Worm (Caenorhabditis elegans) whole organism, L2 larva: ENCODE data around the gene snu-13.

ENCODE experiments used
- F13H6.1 ChIP-seq: sonication (generic microtip); optimal IDR thresholded peaks from 2 replicates; lab custom pipeline; 2016; ENCODE audit warnings: missing genetic modification characterization, missing compliant biosample characterization
- R02D3.7 ChIP-seq: fragments of 150-350 bp; optimal IDR thresholded peaks from 2 replicates; lab custom pipeline; 2014; ENCODE audit warnings: missing biosample characterization, missing genetic modification characterization
- Y55F3AM.14 ChIP-seq: fragments of 200-800 bp; sonication (Bioruptor generic); optimal IDR thresholded peaks from 2 replicates; lab custom pipeline; 2018; ENCODE audit warnings: mild to moderate bottlenecking, missing genetic modification characterization, missing compliant biosample characterization
- ZK546.5 ChIP-seq: sonication (generic microtip); optimal IDR thresholded peaks from 2 replicates; lab custom pipeline; 2017; ENCODE audit warnings: missing biosample characterization, missing genetic modification characterization
- alr-1 ChIP-seq: fragments of 150-350 bp; optimal IDR thresholded peaks from 2 replicates; lab custom pipeline; 2014; ENCODE audit warnings: missing biosample characterization, missing genetic modification characterization
- aly-2 ChIP-seq: fragments of 150-350 bp; optimal IDR thresholded peaks from 2 replicates; lab custom pipeline; 2014; ENCODE audit warnings: missing biosample characterization, missing genetic modification characterization
- ama-1 ChIP-seq: fragments of 150-350 bp; optimal IDR thresholded peaks from 2 replicates; lab custom pipeline; 2018; ENCODE audit warnings: inconsistent platforms
- ceh-16 ChIP-seq: fragments of 150-350 bp; optimal IDR thresholded peaks from 2 replicates; lab custom pipeline; 2014; ENCODE audit warnings: missing biosample characterization, missing genetic modification characterization
- crh-2 ChIP-seq: sonication (generic microtip); optimal IDR thresholded peaks from 2 replicates; lab custom pipeline; 2017; ENCODE audit warnings: missing biosample characterization, missing genetic modification characterization
- dmd-4 ChIP-seq: sonication (generic microtip); optimal IDR thresholded peaks from 2 replicates; lab custom pipeline; 2017; ENCODE audit warnings: missing biosample characterization, missing genetic modification characterization
- egl-27 ChIP-seq: sonication (generic microtip); optimal IDR thresholded peaks from 3 replicates; lab custom pipeline; 2017; ENCODE audit warnings: missing biosample characterization, missing genetic modification reagents, missing genetic modification characterization
- elt-1 ChIP-seq: fragments of 150-350 bp; optimal IDR thresholded peaks from 2 replicates; lab custom pipeline; 2014; ENCODE audit warnings: missing biosample characterization, missing genetic modification characterization
- elt-3 ChIP-seq: sonication (generic microtip); optimal IDR thresholded peaks from 2 replicates; lab custom pipeline; 2017; ENCODE audit warnings: missing biosample characterization, missing genetic modification characterization
- fos-1 ChIP-seq: fragments of 150-350 bp; optimal IDR thresholded peaks from 2 replicates; lab custom pipeline; 2014; ENCODE audit warnings: missing biosample characterization, missing genetic modification characterization
- gmeb-1 ChIP-seq: fragments of 150-350 bp; optimal IDR thresholded peaks from 2 replicates; lab custom pipeline; 2014; ENCODE audit warnings: missing biosample characterization, missing genetic modification characterization
- lin-13 ChIP-seq: fragments of 150-350 bp; optimal IDR thresholded peaks from 2 replicates; lab custom pipeline; 2014; ENCODE audit warnings: missing biosample characterization, missing genetic modification reagents, missing genetic modification characterization
- lsy-2 ChIP-seq, 2 experiments: fragments of 150-350 bp in 1 of 2; sonication (generic microtip) in 1 of 2; optimal IDR thresholded peaks; 2 replicates each; lab custom pipeline; 2014 to 2017; ENCODE audit warnings: missing biosample characterization in 2 of 2, missing genetic modification characterization in 2 of 2
- mbf-1 ChIP-seq: sonication (generic microtip); optimal IDR thresholded peaks from 2 replicates; lab custom pipeline; 2017; ENCODE audit warnings: missing biosample characterization, missing genetic modification characterization
- nhr-10 ChIP-seq: sonication (generic microtip); optimal IDR thresholded peaks from 2 replicates; lab custom pipeline; 2017; ENCODE audit warnings: missing biosample characterization, missing genetic modification characterization
- nhr-11 ChIP-seq: fragments of 150-350 bp; optimal IDR thresholded peaks from 2 replicates; lab custom pipeline; 2014; ENCODE audit warnings: missing biosample characterization, missing genetic modification characterization
- nhr-12 ChIP-seq: fragments of 150-350 bp; optimal IDR thresholded peaks from 2 replicates; lab custom pipeline; 2014; ENCODE audit warnings: missing biosample characterization, missing genetic modification characterization
- nhr-23 ChIP-seq: fragments of 150-350 bp; optimal IDR thresholded peaks from 2 replicates; lab custom pipeline; 2014; ENCODE audit warnings: missing biosample characterization, missing genetic modification reagents, missing genetic modification characterization
- nhr-237 ChIP-seq: fragments of 150-350 bp; optimal IDR thresholded peaks from 2 replicates; lab custom pipeline; 2014; ENCODE audit warnings: missing biosample characterization, missing genetic modification characterization
- nhr-25 ChIP-seq: fragments of 150-350 bp; sonication (generic microtip); optimal IDR thresholded peaks from 3 replicates; lab custom pipeline; 2014; ENCODE audit warnings: missing biosample characterization, missing genetic modification characterization
- nhr-6 ChIP-seq: fragments of 150-350 bp; optimal IDR thresholded peaks from 2 replicates; lab custom pipeline; 2014; ENCODE audit warnings: missing biosample characterization, missing genetic modification characterization
- nhr-77 ChIP-seq: fragments of 150-350 bp; optimal IDR thresholded peaks from 2 replicates; lab custom pipeline; 2014; ENCODE audit warnings: missing biosample characterization, missing genetic modification characterization
- peb-1 ChIP-seq: fragments of 150-350 bp; optimal IDR thresholded peaks from 2 replicates; lab custom pipeline; 2014; ENCODE audit warnings: missing biosample characterization, missing genetic modification characterization
- sem-4 ChIP-seq: fragments of 150-350 bp; optimal IDR thresholded peaks from 2 replicates; lab custom pipeline; 2014; ENCODE audit warnings: missing biosample characterization, missing genetic modification reagents, missing genetic modification characterization
- skn-1 ChIP-seq: sonication (generic microtip); optimal IDR thresholded peaks from 2 replicates; lab custom pipeline; 2017; ENCODE audit warnings: missing biosample characterization, missing genetic modification characterization
- sma-3 ChIP-seq: sonication (generic microtip); optimal IDR thresholded peaks from 2 replicates; lab custom pipeline; 2016; ENCODE audit warnings: missing genetic modification reagents, missing genetic modification characterization, missing compliant biosample characterization
- sma-9 ChIP-seq, 2 experiments: fragments of 150-350 bp in 1 of 2; sonication (generic microtip) in 1 of 2; optimal IDR thresholded peaks; 2 replicates each; lab custom pipeline; 2014 to 2016; ENCODE audit warnings: missing genetic modification characterization in 2 of 2, mild to moderate bottlenecking in 1 of 2, missing biosample characterization in 1 of 2, missing compliant biosample characterization in 1 of 2, missing genetic modification reagents in 1 of 2, moderate library complexity in 1 of 2
- unc-39 ChIP-seq: fragments of 150-350 bp; optimal IDR thresholded peaks from 2 replicates; lab custom pipeline; 2014; ENCODE audit warnings: missing biosample characterization, missing genetic modification characterization
- unc-55 ChIP-seq: fragments of 150-350 bp; sonication (generic microtip); optimal IDR thresholded peaks from 3 replicates; lab custom pipeline; 2014; ENCODE audit warnings: missing biosample characterization, missing genetic modification reagents, missing genetic modification characterization
- zag-1 ChIP-seq: fragments of 150-350 bp; optimal IDR thresholded peaks from 2 replicates; lab custom pipeline; 2014; ENCODE audit warnings: missing biosample characterization, missing genetic modification characterization
- ztf-1 ChIP-seq: fragments of 200-800 bp; sonication (Bioruptor generic); conservative IDR thresholded peaks from 2 replicates; pipeline ENCODE4 v1.3.6; 2022; ENCODE audit warnings: missing genetic modification characterization, missing compliant biosample characterization
- ztf-11 ChIP-seq: sonication (generic microtip); optimal IDR thresholded peaks from 2 replicates; lab custom pipeline; 2017; ENCODE audit warnings: missing biosample characterization, missing genetic modification characterization

The snu-13 gene

ce11 chrII:10639110-10639509, 19.3 kb downstream of the snu-13 start, which contains the start of gene M28.9:
Gene M28.9, plus strand, starts transcription at chrII:10639410.
- TF ChIP-seq ZK546.5 (tag; lab: Kevin White, UChicago), result no peak
- no peak for TF ChIP-seq ztf-1 (GFP tag; lab: Robert Waterston, UW)

DNA sequence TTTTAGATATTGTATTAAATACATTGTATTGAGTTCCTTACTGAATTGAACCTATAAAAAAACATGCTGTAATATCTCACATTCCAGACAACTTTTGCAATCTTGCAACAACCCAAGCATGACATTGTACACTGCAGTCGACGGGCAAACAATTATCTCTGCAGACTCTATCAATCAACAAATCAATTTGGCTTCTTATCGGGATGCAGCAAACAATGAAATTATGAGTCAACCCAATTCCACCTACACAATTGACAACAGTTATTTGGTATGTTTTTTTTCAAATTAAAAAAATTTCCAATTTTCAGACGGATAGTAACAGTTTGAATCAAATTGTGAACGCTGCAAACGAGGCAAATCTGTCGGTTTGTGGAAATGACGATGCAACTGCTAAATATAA, 27.5 kb downstream of the snu-13 start:
- TF ChIP-seq peb-1, result no peak
- no peak for TF ChIP-seq nhr-25 (tag; lab: Kevin White, UChicago)
- no peak for TF ChIP-seq nhr-237
- TF ChIP-seq fos-1 (tag; lab: Kevin White, UChicago), result peak; percentile 55

- no peak for TF ChIP-seq lsy-2 (tag; optimal IDR thresholded peaks at IDR 0.05; lab: Kevin White, UChicago)
- TF ChIP-seq, all 48 proteins: peak for 0
Measured at ce11 chrII:10627963-10628362, 30.5 kb downstream of the snu-13 start, which contains the start of gene M28.8. Gene M28.8, plus strand, starts transcription at chrII:10628263.

DNA sequence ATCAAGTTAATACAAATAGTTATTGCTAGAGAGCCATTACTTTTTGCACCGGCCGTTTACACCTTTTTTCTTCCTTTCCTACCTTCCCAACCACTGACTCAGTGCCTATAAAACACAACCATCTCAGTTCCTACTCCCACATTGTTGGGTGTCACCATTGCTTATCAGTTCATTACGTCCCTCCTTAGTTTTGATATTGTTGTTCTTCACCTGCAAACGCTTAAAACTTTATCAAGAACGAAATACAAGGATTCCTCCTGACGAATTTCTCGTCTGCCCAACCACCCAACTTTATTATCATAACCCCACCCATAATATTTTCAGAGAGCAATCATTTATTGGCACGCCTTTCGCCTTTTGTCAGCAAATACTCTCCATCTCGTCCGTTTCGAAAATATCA, 31.3 kb downstream of the snu-13 start:
- TF ChIP-seq F13H6.1 (tag; lab: Kevin White, UChicago) (peak; percentile 8), fos-1 (tag; lab: Kevin White, UChicago) (peak; percentile 94), unc-55 (no peak)

ce11 chrII:10621965-10622364, 36.5 kb downstream of the snu-13 start, which contains the start of gene cutl-9:
Gene cutl-9, plus strand, starts transcription at chrII:10622265.
- TF ChIP-seq nhr-11 (tag; lab: Kevin White, UChicago), result no peak
- TF ChIP-seq ceh-16 (tag; lab: Kevin White, UChicago), result no peak
- TF ChIP-seq zag-1 (tag; lab: Kevin White, UChicago), result no peak
- TF ChIP-seq unc-39 (tag; lab: Kevin White, UChicago), result no peak
- no peak for TF ChIP-seq egl-27 (tag; lab: Kevin White, UChicago)
- TF ChIP-seq ama-1, result no peak
- TF ChIP-seq nhr-237, result no peak
- TF ChIP-seq nhr-6 (tag; lab: Kevin White, UChicago), result no peak
- no peak for TF ChIP-seq elt-1 (tag; lab: Kevin White, UChicago)
- TF ChIP-seq ztf-1 (GFP tag; lab: Robert Waterston, UW), result no peak
- no peak for TF ChIP-seq fos-1 (tag; lab: Kevin White, UChicago)
- no peak for TF ChIP-seq sem-4 (tag; lab: Kevin White, UChicago)
- TF ChIP-seq nhr-77 (tag; lab: Kevin White, UChicago), result no peak

DNA sequence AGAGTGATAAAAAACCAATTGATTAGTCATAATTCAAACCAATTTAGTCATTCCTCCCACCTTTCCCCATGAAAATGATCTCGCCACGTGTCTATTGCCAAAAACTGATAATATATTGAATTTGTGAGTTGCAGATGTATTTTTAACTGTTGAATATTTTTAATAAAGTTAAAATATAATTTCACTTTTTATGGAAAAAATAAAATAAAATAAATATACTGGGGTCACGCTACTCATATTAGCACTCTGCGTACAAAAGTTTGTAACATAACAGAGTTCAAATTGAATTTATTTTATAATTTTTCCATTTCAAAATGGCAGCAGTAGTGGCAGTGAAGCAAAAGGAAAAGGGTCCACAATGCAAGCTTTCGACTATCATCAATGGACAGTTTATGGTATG, 40.3 kb downstream of the snu-13 start, which contains the start of gene C14A4.13:
Gene C14A4.13 (plus strand): TSS at position 301 of the 400 bp plus-strand sequence.
- no peak for TF ChIP-seq sma-9 (GFP tag; optimal IDR thresholded peaks at IDR 0.05; lab: Kevin White, UChicago)
- TF ChIP-seq sma-9 (tag; optimal IDR thresholded peaks at IDR 0.05; lab: Kevin White, UChicago), result no peak
- TF ChIP-seq gmeb-1 (tag; lab: Kevin White, UChicago), result no peak
- no peak for TF ChIP-seq elt-1 (tag; lab: Kevin White, UChicago)
- TF ChIP-seq R02D3.7 (tag; lab: Kevin White, UChicago), result no peak
- TF ChIP-seq nhr-12 (tag; lab: Kevin White, UChicago), result no peak
- TF ChIP-seq dmd-4 (tag; lab: Kevin White, UChicago), result no peak
- no peak for TF ChIP-seq lin-13 (GFP tag; lab: Kevin White, UChicago)
- no peak for TF ChIP-seq nhr-77 (tag; lab: Kevin White, UChicago)
- no peak for TF ChIP-seq ztf-11
- TF ChIP-seq zag-1 (tag; lab: Kevin White, UChicago), result no peak
- no peak for TF ChIP-seq fos-1 (tag; lab: Kevin White, UChicago)
- no peak for TF ChIP-seq lsy-2 (tag; optimal IDR thresholded peaks at IDR 0.05; lab: Kevin White, UChicago)
- TF ChIP-seq mbf-1 (tag; lab: Kevin White, UChicago), result no peak
- no peak for TF ChIP-seq Y55F3AM.14
- no peak for TF ChIP-seq ama-1
- TF ChIP-seq ceh-16 (tag; lab: Kevin White, UChicago), result no peak

- TF ChIP-seq nhr-237, result no peak
- no peak for TF ChIP-seq elt-1 (tag; lab: Kevin White, UChicago)
- no peak for TF ChIP-seq nhr-10 (tag; lab: Kevin White, UChicago)
- no peak for TF ChIP-seq crh-2 (tag; lab: Kevin White, UChicago)
- TF ChIP-seq ceh-16 (tag; lab: Kevin White, UChicago), result no peak
- no peak for TF ChIP-seq nhr-23 (tag; lab: Kevin White, UChicago)
- TF ChIP-seq aly-2 (tag; lab: Kevin White, UChicago), result no peak
- no peak for TF ChIP-seq F13H6.1 (tag; lab: Kevin White, UChicago)
- no peak for TF ChIP-seq sma-3
- TF ChIP-seq Y55F3AM.14, result no peak
- no peak for TF ChIP-seq R02D3.7 (tag; lab: Kevin White, UChicago)
- TF ChIP-seq alr-1, result no peak
- TF ChIP-seq nhr-6 (tag; lab: Kevin White, UChicago), result no peak
- no peak for TF ChIP-seq mbf-1 (tag; lab: Kevin White, UChicago)
- no peak for TF ChIP-seq skn-1 (tag; lab: Kevin White, UChicago)
- no peak for TF ChIP-seq elt-3 (tag; lab: Kevin White, UChicago)
- no peak for TF ChIP-seq ZK546.5 (tag; lab: Kevin White, UChicago)
- TF ChIP-seq sma-9 (GFP tag; optimal IDR thresholded peaks at IDR 0.05; lab: Kevin White, UChicago), result no peak
- no peak for TF ChIP-seq sma-9 (tag; optimal IDR thresholded peaks at IDR 0.05; lab: Kevin White, UChicago)
- TF ChIP-seq unc-55, result no peak
Measured at ce11 chrII:10612743-10613142, 45.7 kb downstream of the snu-13 start, which contains the start of gene C14A4.12. Gene C14A4.12, plus strand, starts transcription at chrII:10613043.
